Fruit fly (Drosophila melanogaster) whole organism, pupa: ENCODE results near the gene CG10809.
A peak's percentile ranks its signal among the peaks of the same experiment; 100 is the strongest.

Source experiments
- CG14655 ChIP-seq: fragments of 200-800 bp; sonication (Bioruptor generic); optimal IDR thresholded peaks from 3 replicates; lab custom pipeline; 2017; ENCODE audit warnings: mild to moderate bottlenecking, missing biosample characterization, missing genetic modification reagents, missing genetic modification characterization
- CG17806 ChIP-seq: fragments of 200-800 bp; sonication (Bioruptor generic); optimal IDR thresholded peaks from 2 replicates; lab custom pipeline; 2018; ENCODE audit warnings: missing biosample characterization, mild to moderate bottlenecking, missing genetic modification characterization, moderate library complexity
- CG32121 ChIP-seq: fragments of 200-800 bp; sonication (Bioruptor generic); IDR thresholded peaks from 2 replicates; pipeline ENCODE4 v1.3.6; 2022; ENCODE audit warnings: missing biosample characterization, missing genetic modification characterization
- CG34367 ChIP-seq: fragments of 200-800 bp; sonication (Bioruptor generic); optimal IDR thresholded peaks from 2 replicates; lab custom pipeline; 2018; ENCODE audit warnings: missing biosample characterization, mild to moderate bottlenecking, missing genetic modification characterization
- CG8159 ChIP-seq: fragments of 200-800 bp; sonication (Bioruptor generic); optimal IDR thresholded peaks from 3 replicates; lab custom pipeline; 2018; ENCODE audit warnings: missing biosample characterization, mild to moderate bottlenecking, missing genetic modification characterization, moderate library complexity
- CG8301 ChIP-seq: fragments of 200-800 bp; sonication (Bioruptor generic); optimal IDR thresholded peaks from 2 replicates; lab custom pipeline; 2018; ENCODE audit warnings: missing biosample characterization, mild to moderate bottlenecking, missing genetic modification characterization
- D1 ChIP-seq: fragments of 200-800 bp; sonication (Bioruptor generic); optimal IDR thresholded peaks from 2 replicates; lab custom pipeline; 2018; ENCODE audit warnings: missing biosample characterization, mild to moderate bottlenecking, missing genetic modification characterization, moderate library complexity
- Ets98B ChIP-seq: fragments of 200-800 bp; sonication (Bioruptor generic); IDR thresholded peaks from 2 replicates; pipeline ENCODE4 v1.3.6; 2022; ENCODE audit warnings: missing biosample characterization, missing genetic modification characterization
- Snoo ChIP-seq: fragments of 200-800 bp; sonication (Bioruptor generic); optimal IDR thresholded peaks from 3 replicates; lab custom pipeline; 2017; ENCODE audit warnings: missing biosample characterization, mild to moderate bottlenecking, missing genetic modification characterization, inconsistent platforms
- gl ChIP-seq: fragments of 200-800 bp; sonication (Bioruptor generic); optimal IDR thresholded peaks from 2 replicates; lab custom pipeline; 2018; ENCODE audit warnings: missing biosample characterization, mild to moderate bottlenecking, missing genetic modification characterization
- rn ChIP-seq: fragments of 200-800 bp; sonication (Bioruptor generic); IDR thresholded peaks from 2 replicates; pipeline ENCODE4 v1.3.6; 2022; ENCODE audit warnings: missing biosample characterization, missing genetic modification characterization

DNA sequence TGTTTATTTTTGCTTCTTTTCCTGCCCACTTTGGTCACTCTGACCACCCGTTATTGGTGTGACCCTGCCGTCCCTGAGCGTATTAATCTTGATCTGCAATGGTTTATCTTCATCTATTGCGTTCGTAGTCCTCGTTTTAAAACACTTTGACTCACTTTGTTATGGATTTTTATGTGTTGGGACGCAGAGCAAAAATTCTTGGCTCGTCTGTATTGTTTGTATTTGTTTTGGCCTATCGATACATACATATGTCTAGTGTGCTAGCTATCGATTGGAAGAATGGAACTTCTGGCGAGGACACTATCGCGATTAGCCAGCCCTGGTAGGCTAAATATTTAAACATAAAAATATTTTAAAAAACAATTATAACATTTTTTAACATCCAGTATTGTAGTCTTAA is at the start of gene CG10809:
- TF ChIP-seq CG14655 (no peak), CG34367 (tag; lab: Kevin White, UChicago) (no peak), CG8159 (tag; lab: Kevin White, UChicago) (peak; percentile 16), gl (no peak), D1 (tag; lab: Kevin White, UChicago) (peak; percentile 19), CG32121 (GFP tag; lab: Robert Waterston, UW) (no peak), CG17806 (tag; lab: Kevin White, UChicago) (no peak), Ets98B (GFP tag; lab: Robert Waterston, UW) (no peak), Snoo (no peak), CG8301 (tag; lab: Kevin White, UChicago) (no peak), rn (GFP tag; lab: Robert Waterston, UW) (no peak)
